Worm (Caenorhabditis elegans): ENCODE data around the gene B0280.7.

B0280.7 gene

ce11 chrIII:7068520-7069113 lies 43.1 kb downstream of the B0280.7 start, which contains the start of the genes ubc-18 and R01H2.8 (continued):
- no peak for TF ChIP-seq lin-11 (tag; optimal IDR thresholded peaks at IDR 0.05)

ce11 chrIII:7067385-7067896 lies 44.3 kb downstream of the B0280.7 start, which contains the start of gene ger-1:
TSS of gene ger-1 (minus strand) at chrIII:7067477.
- TF ChIP-seq crh-2 (tag; optimal IDR thresholded peaks at IDR 0.05) = no peak
- TF ChIP-seq nhr-10 (tag; optimal IDR thresholded peaks at IDR 0.05) = no peak
- TF ChIP-seq ZK546.5 (tag; optimal IDR thresholded peaks at IDR 0.05) = no peak
- no peak for TF ChIP-seq mab-5 (tag; optimal IDR thresholded peaks at IDR 0.05)
- TF ChIP-seq nhr-23 (tag; optimal IDR thresholded peaks at IDR 0.05) = no peak
- TF ChIP-seq sem-4 (tag; optimal IDR thresholded peaks at IDR 0.05) = no peak
- TF ChIP-seq F13H6.1 (tag; optimal IDR thresholded peaks at IDR 0.05) = no peak
- TF ChIP-seq ama-1 (optimal IDR thresholded peaks at IDR 0.05) = no peak
- TF ChIP-seq C34F6.9 (tag; optimal IDR thresholded peaks at IDR 0.05) = no peak
- no peak for TF ChIP-seq blmp-1 (tag; optimal IDR thresholded peaks at IDR 0.05; ENCODE audit: insufficient read depth)
- no peak for TF ChIP-seq nhr-129 (tag; optimal IDR thresholded peaks at IDR 0.05)
- no peak for TF ChIP-seq fos-1 (tag; optimal IDR thresholded peaks at IDR 0.05)
- TF ChIP-seq elt-1 (tag; optimal IDR thresholded peaks at IDR 0.05) = no peak
- no peak for TF ChIP-seq ztf-4 (tag; optimal IDR thresholded peaks at IDR 0.05)
- TF ChIP-seq ceh-82 (tag; optimal IDR thresholded peaks at IDR 0.05) = no peak
- TF ChIP-seq alr-1 (tag; optimal IDR thresholded peaks at IDR 0.05) = no peak
- TF ChIP-seq dmd-4 (tag; optimal IDR thresholded peaks at IDR 0.05) = no peak
- no peak for TF ChIP-seq unc-55 (GFP tag; optimal IDR thresholded peaks at IDR 0.05)
- no peak for TF ChIP-seq sma-9 (GFP tag; optimal IDR thresholded peaks at IDR 0.05)
- no peak for TF ChIP-seq sma-9 (tag; optimal IDR thresholded peaks at IDR 0.05)

- TF ChIP-seq egl-27 (tag; optimal IDR thresholded peaks at IDR 0.05) = no peak
- no peak for TF ChIP-seq ceh-16 (tag; optimal IDR thresholded peaks at IDR 0.05)
- TF ChIP-seq gmeb-1 (tag; optimal IDR thresholded peaks at IDR 0.05) = no peak
- TF ChIP-seq sma-9 (GFP tag; optimal IDR thresholded peaks at IDR 0.05) = no peak
- TF ChIP-seq sma-9 (tag; optimal IDR thresholded peaks at IDR 0.05) = no peak
- no peak for TF ChIP-seq ZK546.5 (tag; optimal IDR thresholded peaks at IDR 0.05)
- TF ChIP-seq nhr-11 (tag; optimal IDR thresholded peaks at IDR 0.05) = no peak
- no peak for TF ChIP-seq nhr-12 (tag; optimal IDR thresholded peaks at IDR 0.05)
- no peak for TF ChIP-seq blmp-1 (tag; optimal IDR thresholded peaks at IDR 0.05; ENCODE audit: insufficient read depth)
- no peak for TF ChIP-seq mab-5 (tag; optimal IDR thresholded peaks at IDR 0.05)
- no peak for TF ChIP-seq dmd-4 (tag; optimal IDR thresholded peaks at IDR 0.05)
- no peak for TF ChIP-seq mdl-1 (tag; optimal IDR thresholded peaks at IDR 0.05)
- no peak for TF ChIP-seq ztf-11 (tag; optimal IDR thresholded peaks at IDR 0.05)
- TF ChIP-seq ztf-1 (GFP tag; conservative IDR thresholded peaks at IDR 0.05) = no peak
- no peak for TF ChIP-seq unc-55 (GFP tag; optimal IDR thresholded peaks at IDR 0.05)
- TF ChIP-seq F13H6.1 (tag; optimal IDR thresholded peaks at IDR 0.05) = no peak
- TF ChIP-seq R02D3.7 (tag; optimal IDR thresholded peaks at IDR 0.05) = no peak
- no peak for TF ChIP-seq C34F6.9 (tag; optimal IDR thresholded peaks at IDR 0.05)
- no peak for TF ChIP-seq nhr-25 (tag; optimal IDR thresholded peaks at IDR 0.05)
- no peak for TF ChIP-seq nhr-10 (tag; optimal IDR thresholded peaks at IDR 0.05)
Observed at ce11 chrIII:7064185-7064584, 47.5 kb downstream of the B0280.7 start, which contains the start of gene R01H2.4. TSS of gene R01H2.4 (minus strand) at chrIII:7064285.

DNA sequence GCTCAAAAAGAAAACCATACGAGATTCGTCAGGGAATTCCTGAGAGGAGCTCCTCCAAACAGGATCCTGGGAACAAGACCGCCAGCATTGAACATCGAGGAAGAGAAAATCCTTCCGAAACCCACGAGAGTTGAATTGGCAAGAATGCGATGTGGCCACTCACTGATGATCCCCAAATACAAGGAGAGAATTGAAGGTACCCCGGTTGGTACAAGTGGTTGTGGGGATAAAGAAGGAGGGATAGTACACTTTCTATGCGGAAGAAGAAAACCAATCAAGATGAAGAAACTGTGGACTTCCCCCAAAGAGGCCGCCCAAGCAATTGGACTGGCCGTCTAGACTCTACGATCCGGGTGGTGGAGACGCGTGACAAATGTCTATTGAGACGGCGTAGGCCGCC lies 48.6 kb downstream of the B0280.7 start:
- TF ChIP-seq nhr-10 (tag; optimal IDR thresholded peaks at IDR 0.05) = no peak
- no peak for TF ChIP-seq elt-1 (tag; optimal IDR thresholded peaks at IDR 0.05)
- TF ChIP-seq R02D3.7 (tag; optimal IDR thresholded peaks at IDR 0.05) = no peak
- no peak for TF ChIP-seq F13H6.1 (tag; optimal IDR thresholded peaks at IDR 0.05)
- TF ChIP-seq egl-27 (tag; optimal IDR thresholded peaks at IDR 0.05) = no peak

- TF ChIP-seq nhr-77 (tag; optimal IDR thresholded peaks at IDR 0.05) (no peak), ztf-11 (tag; optimal IDR thresholded peaks at IDR 0.05) (no peak)
Observed at ce11 chrIII:7062580-7062979, 49.1 kb downstream of the B0280.7 start, which contains the start of gene R01H2.1. TSS of gene R01H2.1 (plus strand) at chrIII:7062880.
